Worm (Caenorhabditis elegans) whole organism, L3 larva: ENCODE measurements around the gene srw-119.
"Not testable (repeated sequence)": the region's sequence is repeated elsewhere in the genome, so short reads cannot be mapped to it uniquely, and the experiment has no call there.

Experiments
- ama-1 ChIP-seq: fragments of 150-350 bp; optimal IDR thresholded peaks from 2 replicates; lab custom pipeline; 2018
- ceh-16 ChIP-seq: sonication (generic microtip); optimal IDR thresholded peaks from 2 replicates; lab custom pipeline; 2017; ENCODE audit warnings: missing biosample characterization, missing genetic modification characterization
- eor-1 ChIP-seq, 2 experiments: fragments of 150-350 bp; optimal IDR thresholded peaks; 2 replicates each; lab custom pipeline; 2014 to 2018; ENCODE audit warnings: missing biosample characterization in 2 of 2, missing genetic modification characterization in 2 of 2
- lin-15B ChIP-seq: fragments of 150-350 bp; optimal IDR thresholded peaks from 2 replicates; lab custom pipeline; 2014; ENCODE audit warnings: missing biosample characterization, missing genetic modification characterization
- mdl-1 ChIP-seq: fragments of 150-350 bp; optimal IDR thresholded peaks from 2 replicates; lab custom pipeline; 2014; ENCODE audit warnings: missing biosample characterization, missing genetic modification characterization
- mml-1 ChIP-seq: fragments of 150-350 bp; sonication (generic microtip); optimal IDR thresholded peaks from 3 replicates; lab custom pipeline; 2014; ENCODE audit warnings: missing biosample characterization, missing genetic modification characterization
- nhr-237 ChIP-seq: fragments of 150-350 bp; optimal IDR thresholded peaks from 2 replicates; lab custom pipeline; 2014; ENCODE audit warnings: missing biosample characterization, missing genetic modification characterization
- nhr-77 ChIP-seq: fragments of 150-350 bp; optimal IDR thresholded peaks from 2 replicates; lab custom pipeline; 2014; ENCODE audit warnings: missing biosample characterization, missing genetic modification characterization
- pha-4 ChIP-seq: fragments of 150-350 bp; optimal IDR thresholded peaks from 2 replicates; lab custom pipeline; 2014; ENCODE audit warnings: missing biosample characterization, missing genetic modification reagents, missing genetic modification characterization
- unc-62 ChIP-seq: fragments of 150-350 bp; sonication (generic microtip); optimal IDR thresholded peaks from 4 replicates; lab custom pipeline; 2014; ENCODE audit warnings: missing biosample characterization, missing genetic modification reagents, missing genetic modification characterization

- not testable (repeated sequence) for TF ChIP-seq unc-62 (GFP tag; lab: Kevin White, UChicago); mml-1 (tag; lab: Kevin White, UChicago); ama-1 (lab: Kevin White, UChicago); mdl-1 (tag; lab: Kevin White, UChicago); ceh-16; nhr-77; lin-15B; eor-1 (tag; optimal IDR thresholded peaks at IDR 0.05; lab: Kevin White, UChicago); pha-4; nhr-237
Observed at ce11 chrV:2955342-2955741, 44.3 kb downstream of the srw-119 start, which contains the start of gene srh-248.
